Worm (Caenorhabditis elegans) whole organism, dauer: ENCODE data around the gene sdc-3.

Experiments
- unc-62 ChIP-seq: sonication (generic microtip); optimal IDR thresholded peaks from 2 replicates; lab custom pipeline; 2017; ENCODE audit warnings: missing biosample characterization, missing genetic modification reagents, missing genetic modification characterization

Gene sdc-3

DNA sequence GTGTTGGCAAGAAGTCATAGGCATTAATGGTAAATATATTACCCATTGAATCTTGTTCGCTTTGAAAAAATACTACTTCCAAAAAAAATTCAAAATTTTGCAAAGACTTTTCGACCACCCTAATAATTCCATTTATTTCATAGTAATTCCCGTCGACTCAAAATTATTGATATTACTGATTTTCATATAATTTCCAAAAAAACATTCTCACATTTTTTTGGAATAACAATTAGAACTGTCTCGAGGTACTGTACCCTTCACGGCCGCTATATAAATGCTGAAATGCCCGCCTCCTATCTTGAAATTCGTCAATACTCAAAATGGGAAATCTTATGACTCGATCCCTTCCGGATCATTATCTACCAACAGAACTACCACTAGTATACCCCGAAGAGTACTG, 24.5 kb downstream of the sdc-3 start, which contains the start of gene F14H8.4:
TSS of gene F14H8.4 (plus strand) at position 301 of the 400 bp plus-strand sequence.
- TF ChIP-seq unc-62 (GFP tag; lab: Kevin White, UChicago) = no peak

- TF ChIP-seq unc-62 (GFP tag; lab: Kevin White, UChicago) = no peak
Measured at ce11 chrV:15020732-15021131, 27.3 kb downstream of the sdc-3 start, which contains the start of gene F14H8.5. Gene F14H8.5, plus strand, starts transcription at chrV:15021032.

DNA sequence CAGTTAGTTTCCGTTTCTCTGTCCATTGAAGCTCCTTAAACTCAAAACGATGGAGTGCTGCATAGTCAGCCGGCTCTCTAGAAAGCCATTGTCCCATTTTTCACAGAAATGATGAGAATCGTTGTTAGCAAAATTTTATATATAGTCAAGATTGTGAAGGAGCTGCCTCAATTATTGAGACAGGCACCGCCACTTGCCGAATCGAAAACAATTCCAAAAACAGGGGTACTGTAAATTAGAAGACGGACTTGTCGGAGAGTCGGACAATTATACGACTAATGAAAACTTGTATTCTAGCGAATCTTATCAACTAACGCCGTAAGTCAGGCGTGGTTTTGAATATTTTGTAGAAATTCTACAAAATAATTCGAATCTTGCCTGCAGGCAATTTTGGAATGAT, 27.8 kb downstream of the sdc-3 start, which contains the start of gene F14H8.2:
TSS of gene F14H8.2 (minus strand) at position 101 of the 400 bp plus-strand sequence.
- TF ChIP-seq unc-62 (GFP tag; lab: Kevin White, UChicago) = no peak

ce11 chrV:15016795-15017429, 31.1 kb downstream of the sdc-3 start:
- TF ChIP-seq unc-62 (GFP tag; lab: Kevin White, UChicago) = no peak

DNA sequence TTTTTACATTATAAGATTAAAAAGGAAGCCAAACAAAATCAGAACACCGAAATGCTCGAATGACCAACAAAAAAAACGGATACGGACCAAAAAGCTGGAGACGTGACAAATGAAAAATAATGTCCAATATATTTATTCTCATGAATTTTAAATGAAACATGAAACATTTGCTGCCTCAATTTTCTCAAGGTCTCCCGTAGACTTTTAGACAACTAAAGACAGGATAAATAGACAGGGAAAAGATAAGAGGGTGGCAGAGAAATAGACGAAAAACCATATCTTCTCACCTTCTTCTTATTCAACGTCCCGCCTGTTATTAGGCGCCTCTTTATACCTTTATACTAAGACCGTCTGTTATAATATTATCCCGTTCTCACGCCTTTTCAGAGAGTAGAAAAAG, 32.2 kb downstream of the sdc-3 start:
- no peak for TF ChIP-seq unc-62 (GFP tag; lab: Kevin White, UChicago)

- no peak for TF ChIP-seq unc-62 (GFP tag; lab: Kevin White, UChicago)
Measured at ce11 chrV:15014164-15014563, 33.8 kb downstream of the sdc-3 start, which contains the start of gene obr-2. Gene obr-2, minus strand, starts transcription at chrV:15014264.

- no peak for TF ChIP-seq unc-62 (GFP tag; lab: Kevin White, UChicago)
Measured at ce11 chrV:15013328-15013727, 34.7 kb downstream of the sdc-3 start.

DNA sequence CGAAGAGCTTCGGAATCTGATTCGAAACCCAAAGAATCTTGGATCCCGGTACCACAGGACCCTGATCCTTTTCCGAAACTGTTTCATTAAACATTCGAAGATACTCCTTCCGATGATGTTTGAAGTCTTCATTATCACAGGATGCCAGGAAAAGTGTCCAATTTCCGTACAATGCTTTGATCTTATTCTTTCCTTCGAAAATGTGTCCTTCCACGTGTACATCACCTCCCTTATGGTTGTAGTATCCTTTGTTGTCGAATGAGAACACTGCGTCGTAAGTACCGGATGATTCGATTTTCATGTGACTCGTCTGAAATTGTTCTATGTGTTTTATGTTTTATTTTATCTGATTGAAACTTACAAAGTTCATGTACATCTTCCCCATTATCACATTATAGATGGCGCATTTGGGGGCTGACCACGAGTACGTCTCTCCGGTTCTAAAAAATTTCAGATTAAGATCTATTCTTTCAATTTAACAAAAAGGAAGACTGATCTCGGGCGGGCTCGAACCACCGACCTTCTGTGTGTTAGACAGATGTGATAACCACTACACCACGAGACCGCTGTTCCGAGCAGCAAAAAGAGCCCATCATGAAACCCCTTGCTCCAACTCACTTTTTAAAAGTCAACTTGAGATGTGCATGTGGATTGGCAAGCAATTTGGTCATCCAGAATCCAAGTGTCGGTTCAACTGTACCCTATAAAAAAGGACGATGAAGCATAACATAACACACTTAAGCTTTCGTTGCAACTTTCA, 35.3 kb downstream of the sdc-3 start:
- no peak for TF ChIP-seq unc-62 (GFP tag; lab: Kevin White, UChicago)

DNA sequence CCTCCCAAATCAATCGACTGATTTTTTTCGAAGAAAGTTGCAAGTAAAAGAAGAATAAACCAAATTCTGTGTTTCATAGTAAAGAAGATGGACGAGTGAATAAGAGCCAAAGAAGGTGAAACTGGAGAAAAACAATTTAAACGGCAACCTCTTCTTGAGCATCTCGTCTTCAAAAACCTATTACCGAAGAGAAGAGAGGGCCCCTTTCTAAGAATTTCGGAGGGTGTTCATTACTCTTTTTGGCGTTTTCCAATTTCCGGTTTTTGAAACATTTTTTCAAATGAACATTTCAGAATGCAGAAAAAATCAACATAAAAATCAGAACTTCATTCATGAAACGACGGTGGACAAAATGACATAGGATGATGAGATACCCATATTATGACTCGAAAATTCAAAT, 36.4 kb downstream of the sdc-3 start, which contains the start of gene nmr-2:
TSS of gene nmr-2 (minus strand) at position 101 of the 400 bp plus-strand sequence.
- no peak for TF ChIP-seq unc-62 (GFP tag; lab: Kevin White, UChicago)

- no peak for TF ChIP-seq unc-62 (GFP tag; lab: Kevin White, UChicago)
Measured at ce11 chrV:15004800-15005199, 43.2 kb downstream of the sdc-3 start, which contains the start of gene hrde-2. Gene hrde-2, plus strand, starts transcription at chrV:15005100.

ce11 chrV:15002184-15002690, 45.8 kb downstream of the sdc-3 start, which contains the start of the genes fib-1 and mut-15:
Gene fib-1, minus strand, starts transcription at chrV:15002223.
Gene mut-15, plus strand, starts transcription at chrV:15002543.
- no peak for TF ChIP-seq unc-62 (GFP tag; lab: Kevin White, UChicago)

DNA sequence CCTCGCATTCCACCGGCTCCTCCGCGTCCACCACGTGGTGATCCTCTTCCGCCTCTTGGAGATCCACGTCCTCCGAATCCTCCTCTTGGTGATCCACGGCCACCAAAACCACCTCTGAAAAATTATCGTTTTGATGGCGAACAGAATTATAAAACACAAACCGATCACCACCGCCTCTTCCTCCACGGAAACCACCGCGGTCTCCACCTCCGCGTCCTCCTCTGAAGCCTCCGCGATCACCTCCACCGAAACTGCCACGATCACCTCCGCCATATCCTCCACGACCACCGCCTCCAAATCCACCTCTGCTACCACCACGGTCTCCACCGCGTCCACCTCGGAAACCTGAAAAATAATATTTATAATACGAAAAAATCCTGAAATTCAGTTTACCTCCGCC, 46.5 kb downstream of the sdc-3 start:
- TF ChIP-seq unc-62 (GFP tag; lab: Kevin White, UChicago) = no peak

ce11 chrV:15000055-15000704, 47.8 kb downstream of the sdc-3 start, which contains the start of gene rps-16:
Gene rps-16, minus strand, starts transcription at chrV:15000541.
- TF ChIP-seq unc-62 (GFP tag; lab: Kevin White, UChicago) = no peak

ce11 chrV:14999485-15000023, 48.5 kb downstream of the sdc-3 start, which contains the start of gene T01C3.11:
Gene T01C3.11, plus strand, starts transcription at chrV:14999535.
- TF ChIP-seq unc-62 (GFP tag; lab: Kevin White, UChicago) = no peak

- no peak for TF ChIP-seq unc-62 (GFP tag; lab: Kevin White, UChicago)
Measured at ce11 chrV:14996236-14996635, 51.8 kb downstream of the sdc-3 start, which contains the start of gene irld-14. Gene irld-14, plus strand, starts transcription at chrV:14996536.
